Worm (Caenorhabditis elegans) whole organism, L4 larva: ENCODE data around the gene klf-3.
A peak's percentile ranks its signal among the peaks of the same experiment; 100 is the strongest.

Experiments used
- F49E8.2 ChIP-seq: sonication (generic microtip); optimal IDR thresholded peaks from 2 replicates; lab custom pipeline; 2016; ENCODE audit warnings: missing compliant biosample characterization, mild to moderate bottlenecking, missing genetic modification characterization, borderline replicate concordance
- ZK337.2 ChIP-seq: fragments of 200-800 bp; sonication (Bioruptor generic); IDR thresholded peaks from 2 replicates; pipeline ENCODE4 v1.3.6; 2022; ENCODE audit warnings: missing genetic modification reagents, missing genetic modification characterization, missing compliant biosample characterization
- aly-2 ChIP-seq: sonication (generic microtip); optimal IDR thresholded peaks from 2 replicates; lab custom pipeline; 2018; ENCODE audit warnings: missing biosample characterization, missing genetic modification characterization
- ama-1 ChIP-seq: fragments of 150-350 bp; optimal IDR thresholded peaks from 2 replicates; lab custom pipeline; 2014; ENCODE audit warnings: inconsistent platforms, mixed read lengths
- ceh-62 ChIP-seq: sonication (generic microtip); optimal IDR thresholded peaks from 2 replicates; lab custom pipeline; 2017; ENCODE audit warnings: missing biosample characterization, missing genetic modification characterization
- ceh-82 ChIP-seq: sonication (generic microtip); optimal IDR thresholded peaks from 2 replicates; lab custom pipeline; 2017; ENCODE audit warnings: missing biosample characterization, missing genetic modification characterization
- daf-12 ChIP-seq: fragments of 150-350 bp; optimal IDR thresholded peaks from 2 replicates; lab custom pipeline; 2014; ENCODE audit warnings: missing biosample characterization, missing genetic modification reagents, missing genetic modification characterization
- daf-19 ChIP-seq: fragments of 200-800 bp; sonication (Bioruptor generic); conservative IDR thresholded peaks from 2 replicates; pipeline ENCODE4 v1.3.6; 2022; ENCODE audit warnings: missing genetic modification characterization, missing compliant biosample characterization
- lsy-2 ChIP-seq, 2 experiments: fragments of 150-350 bp in 1 of 2; sonication (generic microtip) in 1 of 2; optimal IDR thresholded peaks; 2 replicates each; lab custom pipeline; 2014 to 2017; ENCODE audit warnings: missing biosample characterization in 2 of 2, missing genetic modification characterization in 2 of 2
- nhr-11 ChIP-seq: fragments of 150-350 bp; optimal IDR thresholded peaks from 2 replicates; lab custom pipeline; 2014; ENCODE audit warnings: missing biosample characterization, missing genetic modification characterization
- nhr-77 ChIP-seq: fragments of 150-350 bp; optimal IDR thresholded peaks from 2 replicates; lab custom pipeline; 2014; ENCODE audit warnings: missing biosample characterization, missing genetic modification characterization
- skn-1 ChIP-seq: fragments of 150-350 bp; optimal IDR thresholded peaks from 2 replicates; lab custom pipeline; 2014; ENCODE audit warnings: missing biosample characterization, missing genetic modification characterization
- unc-62 ChIP-seq, 3 experiments: fragments of 150-350 bp in 1 of 3; sonication (generic microtip); optimal IDR thresholded peaks in 2 of 3; peaks in 1 of 3; 1 replicate in 1 of 3; 2 replicates in 2 of 3; lab custom pipeline; 2014 to 2017; ENCODE audit warnings: missing biosample characterization in 3 of 3, missing genetic modification characterization in 3 of 3, missing genetic modification reagents in 3 of 3, missing genotype in 1 of 3

DNA sequence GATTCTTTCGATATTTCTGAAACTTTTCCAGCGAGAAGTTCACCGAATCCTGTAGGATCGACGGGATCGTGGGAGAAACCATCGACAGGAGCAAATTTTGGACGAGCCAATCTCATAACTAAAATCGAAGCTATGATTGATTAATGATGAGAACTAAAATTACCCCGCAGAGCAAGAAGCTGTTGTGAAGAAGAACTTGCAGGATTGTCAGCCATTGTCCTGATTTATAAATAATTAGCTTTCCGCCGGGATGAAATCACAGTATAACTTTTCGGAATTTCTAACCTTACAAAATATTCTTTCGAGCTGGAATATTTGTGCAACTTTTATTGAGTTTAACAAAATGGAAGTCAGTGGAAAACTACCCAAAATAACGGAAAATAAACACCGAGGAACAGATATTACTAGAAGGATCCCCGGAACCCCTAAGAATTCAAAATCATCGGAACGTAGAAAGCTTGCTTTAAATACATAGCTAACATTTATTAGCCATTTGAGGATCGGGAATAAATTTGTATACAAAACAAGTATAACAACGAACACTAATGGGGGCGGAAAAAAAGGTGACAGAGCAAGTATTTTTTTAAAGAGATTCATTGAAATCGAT, 29.3 kb upstream of the klf-3 start, which contains the start of gene C56C10.7:
- TF ChIP-seq aly-2 (tag; lab: Kevin White, UChicago) (no peak), ZK337.2 (no peak), F49E8.2 (peak; percentile 64), nhr-11 (tag; lab: Kevin White, UChicago) (no peak), ceh-62 (tag; lab: Kevin White, UChicago) (no peak), skn-1 (tag; lab: Kevin White, UChicago) (no peak), unc-62 (GFP tag; optimal IDR thresholded peaks at IDR 0.05 in 1 of 2; lab: Kevin White, UChicago) (no peak), unc-62 (tag; optimal IDR thresholded peaks at IDR 0.05; lab: Kevin White, UChicago) (no peak), daf-19 (GFP tag; lab: Robert Waterston, UW) (no peak), daf-12 (no peak), ceh-82 (tag; lab: Kevin White, UChicago) (no peak), ama-1 (peak; percentile 74), lsy-2 (tag; optimal IDR thresholded peaks at IDR 0.05; lab: Kevin White, UChicago) (peak in 1 of 2 experiments; percentile 64), nhr-77 (tag; lab: Kevin White, UChicago) (no peak)
